Fruit fly (Drosophila melanogaster) whole organism, pupa: ENCODE measurements around the gene Or33a.

Source experiments
- CG10348 ChIP-seq: fragments of 200-800 bp; sonication (Bioruptor generic); IDR thresholded peaks from 2 replicates; pipeline ENCODE4 v1.3.6; 2022; ENCODE audit warnings: missing biosample characterization, missing genetic modification characterization
- CG12605 ChIP-seq: fragments of 200-800 bp; sonication (Bioruptor generic); IDR thresholded peaks from 2 replicates; pipeline ENCODE4 v1.3.6; 2022; ENCODE audit warnings: missing biosample characterization, missing genetic modification characterization
- CG15710 ChIP-seq: fragments of 200-800 bp; sonication (Bioruptor generic); optimal IDR thresholded peaks from 2 replicates; lab custom pipeline; 2018; ENCODE audit warnings: missing biosample characterization, mild to moderate bottlenecking, missing genetic modification characterization, moderate library complexity
- CG8301 ChIP-seq: fragments of 200-800 bp; sonication (Bioruptor generic); optimal IDR thresholded peaks from 2 replicates; lab custom pipeline; 2018; ENCODE audit warnings: missing biosample characterization, mild to moderate bottlenecking, missing genetic modification characterization
- CG9948 ChIP-seq: fragments of 200-800 bp; sonication (Bioruptor generic); optimal IDR thresholded peaks from 2 replicates; lab custom pipeline; 2018; ENCODE audit warnings: missing biosample characterization, mild to moderate bottlenecking, missing genetic modification characterization, moderate library complexity
- EcR ChIP-seq: fragments of 200-800 bp; sonication (Bioruptor generic); optimal IDR thresholded peaks from 3 replicates; lab custom pipeline; 2019; ENCODE audit warnings: missing biosample characterization, missing genetic modification characterization, mild to moderate bottlenecking, moderate library complexity, missing genetic modification reagents
- Ets98B ChIP-seq: fragments of 200-800 bp; sonication (Bioruptor generic); IDR thresholded peaks from 2 replicates; pipeline ENCODE4 v1.3.6; 2022; ENCODE audit warnings: missing biosample characterization, missing genetic modification characterization
- Pif1B ChIP-seq: fragments of 200-800 bp; sonication (Bioruptor generic); optimal IDR thresholded peaks from 3 replicates; lab custom pipeline; 2016; ENCODE audit warnings: missing biosample characterization, missing genetic modification characterization
- gl ChIP-seq: fragments of 200-800 bp; sonication (Bioruptor generic); optimal IDR thresholded peaks from 2 replicates; lab custom pipeline; 2018; ENCODE audit warnings: missing biosample characterization, mild to moderate bottlenecking, missing genetic modification characterization

- TF ChIP-seq gl (no peak), CG10348 (GFP tag; lab: Robert Waterston, UW) (no peak), CG15710 (tag; lab: Kevin White, UChicago) (no peak), CG12605 (GFP tag; lab: Robert Waterston, UW) (no peak), CG8301 (tag; lab: Kevin White, UChicago) (no peak), Ets98B (no peak), EcR (GFP tag; lab: Kevin White, UChicago) (no peak), CG9948 (tag; lab: Kevin White, UChicago) (no peak), Pif1B (GFP tag; lab: Kevin White, UChicago) (no peak)
Measured at dm6 chr2L:11977721-11978120, 43.4 kb downstream of the Or33a start.
